Worm (Caenorhabditis elegans) whole organism, L4/young adult: ENCODE data around the gene lgc-49.

Source experiments
- dao-5 ChIP-seq: sonication (generic microtip); optimal IDR thresholded peaks from 2 replicates; lab custom pipeline; 2016; ENCODE audit warnings: missing genotype, missing genetic modification characterization, moderate library complexity, missing compliant biosample characterization
- him-1 ChIP-seq: sonication (generic microtip); optimal IDR thresholded peaks from 2 replicates; lab custom pipeline; 2016; ENCODE audit warnings: missing genotype, missing genetic modification reagents, missing genetic modification characterization, missing compliant biosample characterization

ce11 chrV:11167745-11168144, 23.3 kb upstream of the lgc-49 start:
- TF ChIP-seq him-1 (tag; lab: Kevin White, UChicago): no peak
- no peak for TF ChIP-seq dao-5 (tag; lab: Kevin White, UChicago)
